Fruit fly (Drosophila melanogaster) whole organism, pupa: ENCODE results near the gene CG33689.

Experiments used
- CG13204 ChIP-seq: fragments of 200-800 bp; sonication (Bioruptor generic); optimal IDR thresholded peaks from 2 replicates; lab custom pipeline; 2018; ENCODE audit warnings: missing biosample characterization, mild to moderate bottlenecking, missing genetic modification characterization, moderate library complexity
- CG14655 ChIP-seq: fragments of 200-800 bp; sonication (Bioruptor generic); optimal IDR thresholded peaks from 3 replicates; lab custom pipeline; 2017; ENCODE audit warnings: mild to moderate bottlenecking, missing biosample characterization, missing genetic modification reagents, missing genetic modification characterization
- CG15710 ChIP-seq: fragments of 200-800 bp; sonication (Bioruptor generic); optimal IDR thresholded peaks from 2 replicates; lab custom pipeline; 2018; ENCODE audit warnings: missing biosample characterization, mild to moderate bottlenecking, missing genetic modification characterization, moderate library complexity
- CG32121 ChIP-seq: fragments of 200-800 bp; sonication (Bioruptor generic); IDR thresholded peaks from 2 replicates; pipeline ENCODE4 v1.3.6; 2022; ENCODE audit warnings: missing biosample characterization, missing genetic modification characterization
- CG34367 ChIP-seq: fragments of 200-800 bp; sonication (Bioruptor generic); optimal IDR thresholded peaks from 2 replicates; lab custom pipeline; 2018; ENCODE audit warnings: missing biosample characterization, mild to moderate bottlenecking, missing genetic modification characterization
- CG8159 ChIP-seq: fragments of 200-800 bp; sonication (Bioruptor generic); optimal IDR thresholded peaks from 3 replicates; lab custom pipeline; 2018; ENCODE audit warnings: missing biosample characterization, mild to moderate bottlenecking, missing genetic modification characterization, moderate library complexity
- CG9948 ChIP-seq: fragments of 200-800 bp; sonication (Bioruptor generic); optimal IDR thresholded peaks from 2 replicates; lab custom pipeline; 2018; ENCODE audit warnings: missing biosample characterization, mild to moderate bottlenecking, missing genetic modification characterization, moderate library complexity
- D1 ChIP-seq: fragments of 200-800 bp; sonication (Bioruptor generic); optimal IDR thresholded peaks from 2 replicates; lab custom pipeline; 2018; ENCODE audit warnings: missing biosample characterization, mild to moderate bottlenecking, missing genetic modification characterization, moderate library complexity
- EcR ChIP-seq: fragments of 200-800 bp; sonication (Bioruptor generic); optimal IDR thresholded peaks from 3 replicates; lab custom pipeline; 2019; ENCODE audit warnings: missing biosample characterization, missing genetic modification characterization, mild to moderate bottlenecking, moderate library complexity, missing genetic modification reagents
- Ets98B ChIP-seq: fragments of 200-800 bp; sonication (Bioruptor generic); IDR thresholded peaks from 2 replicates; pipeline ENCODE4 v1.3.6; 2022; ENCODE audit warnings: missing biosample characterization, missing genetic modification characterization
- gl ChIP-seq: fragments of 200-800 bp; sonication (Bioruptor generic); optimal IDR thresholded peaks from 2 replicates; lab custom pipeline; 2018; ENCODE audit warnings: missing biosample characterization, mild to moderate bottlenecking, missing genetic modification characterization
- rn ChIP-seq: fragments of 200-800 bp; sonication (Bioruptor generic); IDR thresholded peaks from 2 replicates; pipeline ENCODE4 v1.3.6; 2022; ENCODE audit warnings: missing biosample characterization, missing genetic modification characterization

DNA sequence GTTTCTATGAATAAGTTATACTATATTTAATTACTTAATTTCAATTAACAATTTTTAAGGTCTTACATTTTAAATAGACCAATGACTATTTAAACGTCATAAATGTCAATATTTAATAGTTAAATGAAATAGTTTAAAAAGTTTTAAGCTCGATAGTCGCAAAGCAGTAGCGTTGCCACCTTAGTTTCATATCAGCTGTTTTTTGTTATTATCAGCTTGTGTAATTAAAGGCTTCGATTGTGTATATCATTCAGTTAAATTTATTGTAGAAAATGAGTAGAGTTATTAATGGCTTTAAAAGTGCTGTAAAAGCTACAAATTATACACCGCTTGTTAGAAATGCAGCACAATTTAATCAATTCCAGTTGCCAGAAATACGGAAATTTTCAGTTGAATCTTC, 32.9 kb downstream of the CG33689 start, which contains the start of gene Hsc20:
- no peak for TF ChIP-seq CG9948 (tag; lab: Kevin White, UChicago)
- no peak for TF ChIP-seq CG14655 (GFP tag; lab: Kevin White, UChicago)
- no peak for TF ChIP-seq gl (tag; lab: Kevin White, UChicago)
- TF ChIP-seq Ets98B (GFP tag; lab: Robert Waterston, UW) = no peak
- TF ChIP-seq CG8159 (tag; lab: Kevin White, UChicago) = no peak
- no peak for TF ChIP-seq CG32121 (GFP tag; lab: Robert Waterston, UW)
- no peak for TF ChIP-seq CG13204
- no peak for TF ChIP-seq D1 (tag; lab: Kevin White, UChicago)
- no peak for TF ChIP-seq CG15710 (tag; lab: Kevin White, UChicago)
- no peak for TF ChIP-seq CG34367 (tag; lab: Kevin White, UChicago)
- TF ChIP-seq EcR (GFP tag; lab: Kevin White, UChicago) = no peak
- TF ChIP-seq rn = no peak
